Worm (Caenorhabditis elegans): ENCODE data around the gene R02E12.4.

R02E12.4 gene

DNA sequence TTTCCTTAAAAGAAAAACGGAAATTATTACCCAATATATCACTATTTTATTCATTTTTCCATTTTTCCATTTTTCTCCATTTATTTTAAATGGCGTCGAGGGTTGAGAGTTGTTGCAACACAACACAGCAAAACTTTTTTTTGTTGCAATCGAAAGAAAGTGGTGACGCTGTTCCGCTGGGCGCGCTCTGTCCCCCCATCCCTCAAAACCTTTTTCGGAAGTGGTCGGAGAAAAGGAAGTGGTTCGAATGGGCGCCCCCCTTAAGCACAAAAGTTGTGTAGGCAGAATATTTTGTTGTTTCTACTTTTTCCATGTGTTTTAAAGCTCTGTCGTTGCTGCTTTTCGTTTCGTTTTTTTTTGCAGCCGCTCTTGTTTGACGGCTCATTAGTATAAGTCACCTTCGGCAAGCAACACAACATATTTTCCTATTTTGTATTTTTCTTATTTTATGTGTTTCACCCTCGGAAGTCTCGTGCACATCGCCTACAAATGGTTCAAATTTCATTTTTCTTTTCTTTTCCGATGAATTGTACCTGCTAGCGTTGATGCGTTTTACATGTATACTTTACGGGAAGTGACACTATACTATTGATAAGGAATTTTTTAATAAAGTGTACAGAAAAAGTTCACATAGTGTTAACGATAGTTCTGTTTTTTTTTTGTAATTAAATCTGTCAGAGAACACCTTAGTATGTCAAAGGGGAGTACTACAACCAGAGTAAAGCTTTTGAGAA, 12.6 kb downstream of the R02E12.4 start:
- TF ChIP-seq ceh-13 (GFP tag; optimal IDR thresholded peaks at IDR 0.05) = no peak
- no peak for TF ChIP-seq B0310.2 (tag; optimal IDR thresholded peaks at IDR 0.05)
- no peak for TF ChIP-seq ets-7 (tag; optimal IDR thresholded peaks at IDR 0.05)
- TF ChIP-seq hnd-1 (tag; optimal IDR thresholded peaks at IDR 0.05) = no peak
- no peak for TF ChIP-seq hmg-4 (GFP tag; optimal IDR thresholded peaks at IDR 0.05)
- no peak for TF ChIP-seq F13C5.2 (tag; optimal IDR thresholded peaks at IDR 0.05)
- TF ChIP-seq flt-1 (GFP tag; IDR thresholded peaks at IDR 0.05) = no peak
- no peak for TF ChIP-seq aly-1 (tag; optimal IDR thresholded peaks at IDR 0.05)
- TF ChIP-seq hmbx-1 (tag; optimal IDR thresholded peaks at IDR 0.05) = no peak
- no peak for TF ChIP-seq tra-4 (tag; optimal IDR thresholded peaks at IDR 0.05)
- TF ChIP-seq sea-1 (GFP tag; conservative IDR thresholded peaks at IDR 0.05) = no peak
- no peak for TF ChIP-seq ama-1 (optimal IDR thresholded peaks at IDR 0.05)
- TF ChIP-seq tbx-37 (GFP tag; conservative IDR thresholded peaks at IDR 0.05) = no peak
- no peak for TF ChIP-seq pes-1 (GFP tag; IDR thresholded peaks at IDR 0.05)

DNA sequence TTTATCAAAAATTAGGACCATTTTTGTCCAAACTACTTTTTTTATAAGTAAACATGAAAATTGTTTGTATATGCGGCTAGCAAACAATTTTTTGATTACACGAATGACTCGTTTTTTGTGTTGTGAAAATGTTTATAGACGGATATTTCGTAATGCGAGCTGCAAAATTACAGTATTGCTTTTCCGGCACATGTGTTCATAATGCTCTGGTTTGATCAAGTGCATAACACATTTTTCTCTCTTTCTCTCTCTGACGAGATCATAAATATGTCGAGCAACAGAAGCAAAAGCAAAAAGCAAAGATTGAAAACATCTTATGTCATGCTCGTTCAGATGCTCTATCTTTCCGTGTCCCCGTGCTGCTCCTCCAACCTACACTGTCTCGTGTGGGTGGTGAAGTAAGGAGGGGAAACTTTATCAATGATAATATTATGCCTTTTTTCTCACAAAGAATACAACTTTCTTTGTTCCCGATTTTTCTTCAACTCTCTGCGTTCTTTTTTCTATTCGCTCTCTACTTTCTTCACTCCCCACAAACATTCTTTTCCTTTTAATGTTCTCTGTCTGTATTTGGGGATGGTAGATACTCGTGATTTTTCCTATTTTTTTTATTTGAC, 13.6 kb downstream of the R02E12.4 start:
- TF ChIP-seq ets-7 (tag; optimal IDR thresholded peaks at IDR 0.05) (no peak), pes-1 (GFP tag; IDR thresholded peaks at IDR 0.05) (no peak), aly-1 (tag; optimal IDR thresholded peaks at IDR 0.05) (no peak), F13C5.2 (tag; optimal IDR thresholded peaks at IDR 0.05) (no peak), ceh-13 (GFP tag; optimal IDR thresholded peaks at IDR 0.05) (no peak), B0310.2 (tag; optimal IDR thresholded peaks at IDR 0.05) (no peak), ceh-36 (tag; optimal IDR thresholded peaks at IDR 0.05) (no peak)

DNA sequence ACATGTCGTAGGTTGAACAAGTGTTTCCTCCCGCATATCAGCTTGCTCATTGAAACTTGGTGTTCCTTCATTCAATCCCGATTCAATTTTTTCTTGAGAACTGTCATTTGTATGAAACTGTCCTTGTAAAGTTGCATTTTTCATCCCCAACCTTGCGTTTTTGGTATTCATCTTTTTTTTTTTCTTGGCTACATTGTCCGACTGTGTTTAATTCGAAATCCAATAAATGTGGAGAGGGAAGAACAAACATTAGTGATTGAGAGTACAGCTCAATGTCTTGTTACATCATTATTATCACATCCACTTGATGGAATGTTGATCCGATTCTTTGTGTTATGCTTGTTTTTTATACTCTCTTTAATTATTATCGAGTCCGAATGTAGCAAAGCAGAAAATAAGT, 16.9 kb downstream of the R02E12.4 start, which contains the start of gene acr-10:
acr-10 (plus strand) TSS at position 301 of the 400 bp plus-strand sequence.
- no peak for TF ChIP-seq hmg-4 (GFP tag; optimal IDR thresholded peaks at IDR 0.05)
- no peak for TF ChIP-seq F13C5.2 (tag; optimal IDR thresholded peaks at IDR 0.05)
- TF ChIP-seq tra-4 (tag; optimal IDR thresholded peaks at IDR 0.05) = no peak
- TF ChIP-seq pes-1 (GFP tag; IDR thresholded peaks at IDR 0.05) = no peak
- no peak for TF ChIP-seq aly-1 (tag; optimal IDR thresholded peaks at IDR 0.05)
- no peak for TF ChIP-seq tbx-37 (GFP tag; conservative IDR thresholded peaks at IDR 0.05)
